Fruit fly (Drosophila melanogaster) whole organism, wandering third instar larva: ENCODE measurements around the gene bru3.

Source experiments
- Abd-B ChIP-seq: fragments of >200 bp; optimal IDR thresholded peaks from 2 replicates; lab custom pipeline; 2017; ENCODE audit warnings: missing biosample characterization, missing genetic modification characterization
- CG9705 ChIP-seq: fragments of 200-800 bp; sonication (Bioruptor generic); optimal IDR thresholded peaks from 2 replicates; lab custom pipeline; 2018; ENCODE audit warnings: missing biosample characterization, mild to moderate bottlenecking, missing genetic modification characterization
- CrebA ChIP-seq: fragments of 200-800 bp; sonication (Bioruptor generic); optimal IDR thresholded peaks from 2 replicates; lab custom pipeline; 2016; ENCODE audit warnings: missing biosample characterization, mild to moderate bottlenecking, missing genetic modification characterization, borderline replicate concordance
- Dfd ChIP-seq: fragments of >200 bp; optimal IDR thresholded peaks from 2 replicates; lab custom pipeline; 2017; ENCODE audit warnings: missing biosample characterization, missing genetic modification characterization
- Dif ChIP-seq: fragments of 200-275, 200-300 bp; sonication (Bioruptor generic); optimal IDR thresholded peaks from 2 replicates; lab custom pipeline; 2018; ENCODE audit warnings: missing biosample characterization, missing genetic modification characterization; ENCODE audit not compliant: partially characterized antibody
- GATAd ChIP-seq: sonication (Bioruptor generic); optimal IDR thresholded peaks from 2 replicates; lab custom pipeline; 2016; ENCODE audit warnings: missing biosample characterization, missing genetic modification characterization
- HLH106 ChIP-seq: fragments of 200-800 bp; optimal IDR thresholded peaks from 3 replicates; lab custom pipeline; 2019; ENCODE audit warnings: missing biosample characterization, mild to moderate bottlenecking, missing genetic modification characterization, moderate library complexity
- Hnf4 ChIP-seq: fragments of 200-800 bp; sonication (Bioruptor generic); optimal IDR thresholded peaks from 2 replicates; lab custom pipeline; 2016; ENCODE audit warnings: missing biosample characterization, mild to moderate bottlenecking, missing genetic modification characterization
- Hr78 ChIP-seq: fragments of >200 bp; optimal IDR thresholded peaks from 2 replicates; lab custom pipeline; 2017; ENCODE audit warnings: missing biosample characterization, missing genetic modification characterization
- Hr83 ChIP-seq: fragments of 200-300 bp; sonication (Bioruptor generic); optimal IDR thresholded peaks from 2 replicates; lab custom pipeline; 2016; ENCODE audit warnings: missing biosample characterization, mild to moderate bottlenecking, missing genetic modification characterization, moderate library complexity; ENCODE audit not compliant: poor library complexity, severe bottlenecking
- Jra ChIP-seq: sonication (Bioruptor generic); optimal IDR thresholded peaks from 2 replicates; lab custom pipeline; 2016; ENCODE audit warnings: missing biosample characterization, missing genetic modification characterization
- Mio ChIP-seq: sonication (Bioruptor generic); optimal IDR thresholded peaks from 2 replicates; lab custom pipeline; 2016; ENCODE audit warnings: missing biosample characterization, missing genetic modification characterization
- Myc ChIP-seq: fragments of >200 bp; optimal IDR thresholded peaks from 2 replicates; lab custom pipeline; 2017
- N ChIP-seq: fragments of >200 bp; optimal IDR thresholded peaks from 2 replicates; lab custom pipeline; 2018; ENCODE audit warnings: missing biosample characterization, missing external identifiers, missing genetic modification characterization
- OdsH ChIP-seq: fragments of 200-800 bp; sonication (Bioruptor generic); optimal IDR thresholded peaks from 2 replicates; lab custom pipeline; 2016; ENCODE audit warnings: missing biosample characterization, mild to moderate bottlenecking, missing genetic modification characterization
- Rel ChIP-seq, 2 experiments: fragments of 200-800 bp; sonication (Bioruptor generic) in 1 of 2; optimal IDR thresholded peaks; 2 replicates in 1 of 2; 3 replicates in 1 of 2; lab custom pipeline; 2016 to 2019; ENCODE audit warnings: mild to moderate bottlenecking in 2 of 2, missing biosample characterization in 2 of 2, missing genetic modification characterization in 2 of 2, moderate library complexity in 1 of 2
- Sp1 ChIP-seq: fragments of 200-800 bp; sonication (Bioruptor generic); optimal IDR thresholded peaks from 3 replicates; lab custom pipeline; 2019; ENCODE audit warnings: missing biosample characterization, mild to moderate bottlenecking, missing genetic modification characterization, moderate library complexity
- br ChIP-seq: fragments of 200-800 bp; sonication (Bioruptor generic); optimal IDR thresholded peaks from 2 replicates; lab custom pipeline; 2016; ENCODE audit warnings: missing biosample characterization, missing genetic modification characterization
- dl ChIP-seq, 2 experiments: fragments of 175-275, 200-275 bp in 1 of 2; fragments of 200-275 bp in 1 of 2; sonication (Bioruptor generic); optimal IDR thresholded peaks; lab custom pipeline; 2018; ENCODE audit warnings: mild to moderate bottlenecking in 2 of 2, missing biosample characterization in 2 of 2, missing genetic modification characterization in 2 of 2, moderate library complexity in 2 of 2; ENCODE audit not compliant: partially characterized antibody in 2 of 2, insufficient read depth in 1 of 2
- dmrt93B ChIP-seq: fragments of 200-800 bp; sonication (Bioruptor generic); optimal IDR thresholded peaks from 2 replicates; lab custom pipeline; 2018; ENCODE audit warnings: missing biosample characterization, mild to moderate bottlenecking, missing genetic modification characterization
- dsf ChIP-seq: sonication (Bioruptor generic); optimal IDR thresholded peaks from 2 replicates; lab custom pipeline; 2016; ENCODE audit warnings: missing biosample characterization, missing genetic modification characterization, borderline replicate concordance
- foxo ChIP-seq, 2 experiments: fragments of 200-800 bp; sonication (Bioruptor generic); optimal IDR thresholded peaks; 2 replicates in 1 of 2; 3 replicates in 1 of 2; lab custom pipeline; 2016 to 2017; ENCODE audit warnings: missing biosample characterization in 2 of 2, missing genetic modification characterization in 2 of 2
- fru ChIP-seq: fragments of 200-800 bp; sonication (Bioruptor generic); optimal IDR thresholded peaks from 3 replicates; lab custom pipeline; 2016; ENCODE audit warnings: missing biosample characterization, mild to moderate bottlenecking, missing genetic modification characterization
- h ChIP-seq: fragments of 200-800 bp; sonication (Bioruptor generic); optimal IDR thresholded peaks from 3 replicates; lab custom pipeline; 2016; ENCODE audit warnings: missing biosample characterization, mild to moderate bottlenecking, missing genetic modification characterization
- jim ChIP-seq: fragments of 175-275, 200-325 bp; sonication (Bioruptor generic); optimal IDR thresholded peaks from 2 replicates; lab custom pipeline; 2016; ENCODE audit warnings: missing biosample characterization, mild to moderate bottlenecking, missing genetic modification characterization
- lola ChIP-seq: fragments of >200 bp; optimal IDR thresholded peaks from 2 replicates; lab custom pipeline; 2017; ENCODE audit warnings: missing biosample characterization, missing genetic modification characterization
- pan ChIP-seq: fragments of >200 bp; optimal IDR thresholded peaks from 2 replicates; lab custom pipeline; 2017
- psq ChIP-seq: fragments of 200-800 bp; sonication (Bioruptor generic); optimal IDR thresholded peaks from 3 replicates; lab custom pipeline; 2017; ENCODE audit warnings: missing biosample characterization, mild to moderate bottlenecking, missing genetic modification characterization, moderate library complexity
- rgr ChIP-seq: fragments of 200-800 bp; sonication (Bioruptor generic); optimal IDR thresholded peaks from 3 replicates; lab custom pipeline; 2016; ENCODE audit warnings: missing biosample characterization, mild to moderate bottlenecking, missing genetic modification characterization
- sage ChIP-seq: fragments of 200-800 bp; sonication (Bioruptor generic); optimal IDR thresholded peaks from 2 replicates; lab custom pipeline; 2016; ENCODE audit warnings: missing biosample characterization, mild to moderate bottlenecking, missing genetic modification characterization
- sv ChIP-seq: fragments of 200-800 bp; sonication (Bioruptor generic); optimal IDR thresholded peaks from 3 replicates; lab custom pipeline; 2016; ENCODE audit warnings: missing biosample characterization, missing genetic modification characterization
- tai ChIP-seq: sonication (Bioruptor generic); optimal IDR thresholded peaks from 2 replicates; lab custom pipeline; 2016; ENCODE audit warnings: missing biosample characterization, missing genetic modification characterization
- usp ChIP-seq: fragments of >200 bp; optimal IDR thresholded peaks from 2 replicates; lab custom pipeline; 2017; ENCODE audit warnings: missing biosample characterization, missing genetic modification characterization
- woc ChIP-seq: sonication (Bioruptor generic); optimal IDR thresholded peaks from 2 replicates; lab custom pipeline; 2016; ENCODE audit warnings: missing biosample characterization, mild to moderate bottlenecking, missing genetic modification characterization

The bru3 gene

DNA sequence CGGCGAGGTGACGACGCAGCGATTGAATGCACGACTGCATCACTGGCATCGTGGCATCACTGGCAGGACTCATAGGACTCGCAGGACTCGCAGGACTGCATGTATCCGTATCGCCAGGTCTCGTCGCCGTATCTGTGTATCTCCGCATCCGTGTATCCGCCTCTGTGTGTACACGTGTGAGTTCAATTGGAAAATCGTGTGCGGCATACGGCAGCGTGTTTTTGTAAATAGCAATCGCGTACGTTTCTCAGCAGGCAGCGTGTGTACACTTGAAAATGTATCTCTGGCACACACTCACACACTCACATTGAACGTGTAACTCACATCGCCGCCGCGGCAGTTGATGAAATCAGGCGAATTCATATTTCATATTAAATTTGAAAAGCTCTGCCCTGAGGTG lies 157.9 kb downstream of the bru3 start:
- TF ChIP-seq Sp1 (GFP tag; lab: Kevin White, UChicago) (no peak), br (GFP tag; lab: Kevin White, UChicago) (no peak), OdsH (GFP tag; lab: Kevin White, UChicago) (no peak), Hr78 (GFP tag; lab: Kevin White, UChicago) (no peak), HLH106 (no peak), Myc (lab: Kevin White, UChicago) (no peak), dl (GFP tag; optimal IDR thresholded peaks at IDR 0.05; lab: Kevin White, UChicago; ENCODE audit: insufficient read depth in 1 of 2, partially characterized antibody in 2 of 2) (no peak), Mio (no peak), CG9705 (GFP tag; lab: Kevin White, UChicago) (no peak), h (no peak), woc (no peak), usp (GFP tag; lab: Kevin White, UChicago) (no peak), jim (GFP tag; lab: Kevin White, UChicago) (no peak), dmrt93B (GFP tag; lab: Kevin White, UChicago) (no peak), sv (no peak), N (GFP tag; lab: Kevin White, UChicago) (no peak)

DNA sequence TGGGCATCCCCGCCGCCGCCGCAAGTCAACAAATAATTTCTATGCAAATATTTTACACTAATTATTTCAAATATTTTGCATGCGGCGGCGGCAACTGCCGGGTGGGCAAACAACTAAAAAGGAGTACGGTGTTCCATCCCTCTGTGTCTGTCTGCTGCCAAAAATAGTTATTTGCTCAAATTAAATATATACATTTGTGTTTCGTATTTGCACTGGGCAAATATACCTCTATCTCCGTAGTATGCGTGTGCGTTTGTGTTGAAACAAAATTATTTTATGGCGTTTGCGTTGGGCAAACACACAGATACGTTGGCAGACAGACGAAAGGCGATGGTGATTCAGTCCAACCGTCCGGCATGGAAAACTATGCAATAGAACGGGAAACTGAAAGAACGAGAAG lies 180.4 kb downstream of the bru3 start:
- TF ChIP-seq rgr (GFP tag; lab: Kevin White, UChicago) (no peak), woc (no peak), Jra (GFP tag; lab: Kevin White, UChicago) (no peak), pan (lab: Kevin White, UChicago) (no peak), N (GFP tag; lab: Kevin White, UChicago) (no peak), lola (no peak), fru (no peak), Abd-B (GFP tag; lab: Kevin White, UChicago) (no peak), foxo (GFP tag; optimal IDR thresholded peaks at IDR 0.05; lab: Kevin White, UChicago) (no peak), OdsH (GFP tag; lab: Kevin White, UChicago) (no peak), Dif (GFP tag; lab: Kevin White, UChicago) (no peak), CrebA (no peak), Rel (GFP tag; optimal IDR thresholded peaks at IDR 0.05; lab: Kevin White, UChicago) (no peak), Rel (tag; optimal IDR thresholded peaks at IDR 0.05; lab: Kevin White, UChicago) (no peak), dsf (GFP tag; lab: Kevin White, UChicago) (no peak), sv (no peak), CG9705 (GFP tag; lab: Kevin White, UChicago) (no peak), Hr83 (no peak), usp (GFP tag; lab: Kevin White, UChicago) (no peak)

DNA sequence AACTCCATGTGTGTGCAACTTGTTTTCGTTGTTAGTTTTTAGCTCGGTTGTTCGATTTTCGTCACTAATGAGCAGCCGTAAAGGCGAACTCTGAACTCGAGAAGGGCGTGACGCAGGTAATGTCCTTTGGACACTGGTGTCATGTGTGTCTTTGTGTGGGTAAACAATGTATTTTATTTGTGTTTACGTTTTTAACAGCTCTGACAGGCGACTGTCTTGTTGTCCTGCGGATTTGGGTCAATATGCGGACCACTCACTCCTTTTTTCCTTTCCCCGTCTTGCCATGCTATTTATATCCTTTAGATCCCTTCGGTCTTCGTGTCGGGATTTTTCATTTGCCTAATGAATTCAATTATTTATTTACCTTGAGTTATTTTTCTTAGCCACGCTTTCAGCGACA lies 188.1 kb downstream of the bru3 start:
- no peak for TF ChIP-seq fru
- no peak for TF ChIP-seq h
- no peak for TF ChIP-seq Abd-B (GFP tag; lab: Kevin White, UChicago)
- TF ChIP-seq GATAd (GFP tag; lab: Kevin White, UChicago): no peak
- TF ChIP-seq tai: no peak
- TF ChIP-seq Sp1 (GFP tag; lab: Kevin White, UChicago): no peak

DNA sequence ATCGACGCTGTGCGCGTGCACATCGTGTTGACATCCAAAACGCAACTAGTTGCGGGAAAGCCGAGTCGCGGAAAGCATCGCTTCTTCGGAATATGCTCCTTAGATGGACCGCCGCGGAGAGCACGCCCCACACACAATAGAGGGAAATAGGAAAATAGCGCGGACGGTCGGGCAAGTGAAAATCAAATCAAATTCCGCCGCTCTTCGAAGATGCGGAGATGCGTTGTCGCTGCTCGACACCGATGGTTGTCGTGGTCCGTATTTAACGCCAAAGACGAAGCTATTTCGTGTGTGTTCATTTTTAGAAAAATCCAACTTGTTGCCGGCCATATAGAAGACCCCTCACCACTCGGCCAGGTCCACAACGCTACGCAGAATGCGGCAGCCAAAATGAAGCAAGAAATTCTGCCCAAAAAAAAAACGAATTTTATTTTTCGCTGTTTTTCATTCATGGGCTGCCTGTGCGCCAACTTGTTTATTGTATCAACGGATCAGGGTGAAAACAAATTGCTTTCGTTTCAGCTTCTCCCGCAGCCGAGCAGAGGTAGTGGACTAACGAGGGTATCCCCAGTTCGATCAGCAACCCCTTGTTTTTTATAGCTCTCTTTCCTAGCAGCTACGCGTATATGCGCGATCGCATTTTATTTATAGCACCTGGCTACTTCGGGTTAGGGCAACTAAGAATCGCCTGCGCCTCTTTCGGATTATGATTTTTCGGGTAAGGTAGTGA lies 283.5 kb downstream of the bru3 start, which contains the start of gene CG10710:
TSS of gene CG10710 (minus strand) at position 51 of the 730 bp plus-strand sequence.
- TF ChIP-seq rgr (GFP tag; lab: Kevin White, UChicago) (no peak), Mio (no peak), psq (no peak), tai (no peak), Hnf4 (GFP tag; lab: Kevin White, UChicago) (no peak), Dif (GFP tag; lab: Kevin White, UChicago) (no peak), Dfd (GFP tag; lab: Kevin White, UChicago) (no peak), dmrt93B (GFP tag; lab: Kevin White, UChicago) (no peak), Hr83 (no peak), CrebA (no peak), dsf (GFP tag; lab: Kevin White, UChicago) (no peak), jim (GFP tag; lab: Kevin White, UChicago) (no peak), sage (GFP tag; lab: Kevin White, UChicago) (no peak), HLH106 (no peak), fru (no peak), Myc (lab: Kevin White, UChicago) (no peak), woc (no peak)
